Worm (Caenorhabditis elegans): Measurements from ENCODE around the gene dsh-2.

The dsh-2 gene

DNA sequence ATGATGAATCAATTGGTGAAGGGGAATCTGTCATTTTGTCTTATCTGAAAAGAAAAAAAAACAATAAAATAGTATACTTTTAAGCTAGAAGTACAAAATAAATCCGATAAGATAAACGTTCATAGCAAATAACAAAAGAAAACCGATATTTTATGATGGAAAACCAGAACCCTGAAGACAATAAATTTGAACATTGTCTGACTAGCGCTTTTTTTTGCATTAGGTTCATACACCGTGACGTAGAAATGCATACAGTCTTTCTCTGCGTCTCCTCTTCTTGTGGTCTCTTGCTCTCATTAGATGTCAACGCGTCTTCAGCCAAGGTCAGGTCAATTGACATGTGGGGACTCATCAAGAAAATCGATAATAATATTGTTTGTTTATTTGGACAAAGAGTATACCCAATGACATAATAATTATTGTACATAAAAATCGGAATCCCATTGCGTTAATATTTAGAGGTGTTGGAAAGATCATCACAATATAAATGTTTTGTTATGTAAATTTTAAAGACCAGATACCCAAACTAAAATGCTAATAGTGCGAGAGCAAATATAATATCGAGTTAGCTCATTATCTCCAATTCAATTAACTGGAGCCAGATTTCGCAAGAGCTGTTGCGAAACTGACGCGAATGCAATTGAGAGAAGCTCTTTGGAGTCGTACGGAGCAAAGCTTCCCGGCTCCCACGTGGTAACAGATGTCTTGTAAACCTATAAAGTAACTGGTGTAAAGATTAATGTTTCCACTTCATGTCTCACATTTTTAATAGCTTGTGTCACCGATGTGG lies at the start of gene dsh-2:
TSS of gene dsh-2 (minus strand) at position 51 of the 790 bp plus-strand sequence.
- TF ChIP-seq lin-32 (GFP tag; optimal IDR thresholded peaks at IDR 0.05) (no peak), ceh-39 (tag; optimal IDR thresholded peaks at IDR 0.05) (peak; percentile 82), cnd-1 (tag; optimal IDR thresholded peaks at IDR 0.05) (no peak), ztf-11 (tag; optimal IDR thresholded peaks at IDR 0.05) (no peak), hlh-1 (tag; optimal IDR thresholded peaks at IDR 0.05) (peak; percentile 13), nhr-237 (tag; optimal IDR thresholded peaks at IDR 0.05) (no peak), snpc-4 (tag; optimal IDR thresholded peaks at IDR 0.05) (no peak), nhr-12 (tag; optimal IDR thresholded peaks at IDR 0.05) (no peak), ceh-43 (GFP tag; optimal IDR thresholded peaks at IDR 0.05) (no peak), sem-2 (GFP tag; optimal IDR thresholded peaks at IDR 0.05) (no peak), unc-62 (GFP tag; optimal IDR thresholded peaks at IDR 0.05) (peak; percentile 86), zip-8 (tag; optimal IDR thresholded peaks at IDR 0.05) (no peak), bed-3 (GFP tag; optimal IDR thresholded peaks at IDR 0.05) (no peak), nhr-2 (tag; optimal IDR thresholded peaks at IDR 0.05) (peak; percentile 70), blmp-1 (tag; optimal IDR thresholded peaks at IDR 0.05) (no peak), elt-3 (tag; optimal IDR thresholded peaks at IDR 0.05) (no peak), sptf-1 (tag; optimal IDR thresholded peaks at IDR 0.05) (no peak), unc-120 (tag; optimal IDR thresholded peaks at IDR 0.05; ENCODE audit: poor library complexity, severe bottlenecking) (peak; percentile 10), mab-5 (tag; optimal IDR thresholded peaks at IDR 0.05) (no peak), unc-39 (tag; optimal IDR thresholded peaks at IDR 0.05) (no peak), M03D4.4 (tag; optimal IDR thresholded peaks at IDR 0.05) (no peak), lsy-2 (tag; optimal IDR thresholded peaks at IDR 0.05) (peak; percentile 20), ham-2 (GFP tag; optimal IDR thresholded peaks at IDR 0.05) (no peak), drap-1 (GFP tag; optimal IDR thresholded peaks at IDR 0.05) (no peak), ceh-83 (GFP tag; optimal IDR thresholded peaks at IDR 0.05) (no peak), mep-1 (tag; optimal IDR thresholded peaks at IDR 0.05) (peak; percentile 64), mls-2 (tag; optimal IDR thresholded peaks at IDR 0.05) (no peak), nhr-28 (tag; optimal IDR thresholded peaks at IDR 0.05) (no peak), lin-13 (tag; optimal IDR thresholded peaks at IDR 0.05) (peak; percentile 44), ces-1 (GFP tag; optimal IDR thresholded peaks at IDR 0.05) (peak; percentile 94), tbx-8 (GFP tag; optimal IDR thresholded peaks at IDR 0.05) (no peak), nhr-76 (tag; optimal IDR thresholded peaks at IDR 0.05) (no peak), flh-1 (GFP tag; optimal IDR thresholded peaks at IDR 0.05) (no peak), pha-4 (tag; optimal IDR thresholded peaks at IDR 0.05) (no peak), elt-1 (tag; optimal IDR thresholded peaks at IDR 0.05; ENCODE audit: borderline replicate concordance, insufficient read depth) (no peak)

DNA sequence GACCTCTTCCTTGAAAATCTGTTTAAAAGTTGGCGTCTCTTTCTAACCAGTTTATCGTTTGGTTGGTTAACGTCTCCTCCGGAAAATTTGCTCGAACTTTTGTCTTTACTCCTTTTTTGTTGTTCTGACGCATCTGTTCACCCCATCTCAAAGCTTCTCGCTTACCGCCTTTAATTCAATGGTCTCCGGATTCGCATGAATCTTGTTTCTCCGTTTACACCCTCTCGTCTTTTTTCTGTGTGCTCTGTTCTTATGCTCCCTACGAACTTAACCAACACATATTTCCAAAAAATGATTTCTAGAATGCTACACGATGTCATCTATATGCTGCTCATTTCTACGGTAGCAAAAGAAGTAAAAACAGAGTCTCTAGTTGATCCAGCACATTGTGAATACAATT lies 49.1 kb upstream of the dsh-2 start, which contains the start of gene lgc-56:
TSS of gene lgc-56 (plus strand) at position 301 of the 400 bp plus-strand sequence.
- TF ChIP-seq lsy-2 (tag; optimal IDR thresholded peaks at IDR 0.05) (no peak), sptf-1 (tag; optimal IDR thresholded peaks at IDR 0.05) (no peak), nhr-237 (tag; optimal IDR thresholded peaks at IDR 0.05) (no peak), drap-1 (GFP tag; optimal IDR thresholded peaks at IDR 0.05) (no peak), snpc-4 (tag; optimal IDR thresholded peaks at IDR 0.05) (no peak), ztf-11 (tag; optimal IDR thresholded peaks at IDR 0.05) (no peak)

DNA sequence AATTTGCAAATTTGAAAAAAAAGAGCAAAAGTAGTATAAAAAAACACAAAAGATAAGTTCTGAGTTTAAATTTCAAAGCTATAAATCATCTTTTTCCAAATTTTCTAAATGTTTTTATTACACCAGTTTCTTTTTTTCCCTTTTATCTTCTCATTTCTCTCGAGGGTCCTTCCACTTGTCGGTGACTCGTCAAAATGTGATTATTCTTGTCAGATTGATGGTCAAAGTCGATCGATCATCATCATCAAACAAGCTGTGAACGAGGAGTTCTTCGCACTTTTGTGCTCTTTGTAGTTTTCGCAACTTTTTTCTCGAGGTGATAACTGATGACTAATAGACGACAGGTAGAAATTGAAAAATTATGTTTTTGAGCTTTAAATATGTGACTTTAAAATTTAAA lies 39.6 kb upstream of the dsh-2 start:
- TF ChIP-seq nhr-237 (tag; optimal IDR thresholded peaks at IDR 0.05) (no peak), M03D4.4 (tag; optimal IDR thresholded peaks at IDR 0.05) (no peak), lin-32 (GFP tag; optimal IDR thresholded peaks at IDR 0.05) (no peak), ceh-43 (GFP tag; optimal IDR thresholded peaks at IDR 0.05) (no peak), ceh-83 (GFP tag; optimal IDR thresholded peaks at IDR 0.05) (no peak), unc-62 (GFP tag; optimal IDR thresholded peaks at IDR 0.05) (peak; percentile 86), ham-2 (GFP tag; optimal IDR thresholded peaks at IDR 0.05) (no peak)

DNA sequence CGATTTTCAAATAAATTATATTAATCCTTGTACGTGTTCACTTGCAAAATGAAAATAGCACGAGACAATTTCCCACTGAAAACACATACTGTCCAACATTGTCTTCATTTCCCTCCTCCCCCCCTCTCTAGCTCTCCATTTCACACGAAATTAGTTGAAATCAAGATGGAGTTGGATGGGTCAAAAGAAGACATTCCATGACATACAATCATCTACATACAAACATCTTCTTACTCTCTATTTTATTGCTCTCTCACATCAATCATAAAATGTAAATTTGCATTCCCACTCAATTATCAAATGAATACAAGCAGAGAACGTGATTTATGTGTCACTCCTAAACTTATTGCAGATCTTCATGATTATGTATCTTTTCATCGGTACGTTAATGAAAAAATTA lies 34.8 kb upstream of the dsh-2 start, which contains the start of gene srsy-1:
TSS of gene srsy-1 (plus strand) at position 301 of the 400 bp plus-strand sequence.
- TF ChIP-seq unc-39 (tag; optimal IDR thresholded peaks at IDR 0.05): no peak
- no peak for TF ChIP-seq pha-4 (tag; optimal IDR thresholded peaks at IDR 0.05)
- no peak for TF ChIP-seq zip-8 (tag; optimal IDR thresholded peaks at IDR 0.05)

Data from whole organism, mixed stage, embryonic.